Fruit fly (Drosophila melanogaster) whole organism, adult: ENCODE measurements around the gene mAChR-B.
"Not testable (repeated sequence)": the region's sequence is repeated elsewhere in the genome, so short reads cannot be mapped to it uniquely, and the experiment has no call there.

Experiments used
- CG11617 ChIP-seq: fragments of 200-800 bp; sonication (Bioruptor generic); optimal IDR thresholded peaks from 2 replicates; lab custom pipeline; 2017; ENCODE audit warnings: mild to moderate bottlenecking, missing biosample characterization, missing genetic modification reagents, missing genetic modification characterization
- Hr96 ChIP-seq: fragments of 200-800 bp; sonication (Bioruptor generic); optimal IDR thresholded peaks from 2 replicates; lab custom pipeline; 2016; ENCODE audit warnings: missing biosample characterization, missing genetic modification characterization
- bab1 ChIP-seq: fragments of 200-800 bp; sonication (Bioruptor generic); optimal IDR thresholded peaks from 3 replicates; lab custom pipeline; 2019; ENCODE audit warnings: missing biosample characterization, mild to moderate bottlenecking, missing genetic modification characterization, moderate library complexity
- kay ChIP-seq: fragments of 200-800 bp; sonication (Bioruptor generic); peaks from one replicate; lab custom pipeline; 2016; ENCODE audit warnings: missing biosample characterization, missing genetic modification characterization, borderline replicate concordance
- pad ChIP-seq: fragments of 200-800 bp; sonication (Bioruptor generic); optimal IDR thresholded peaks from 3 replicates; lab custom pipeline; 2017; ENCODE audit warnings: missing biosample characterization, missing genetic modification characterization, mild to moderate bottlenecking, moderate library complexity, missing genetic modification reagents
- tj ChIP-seq: fragments of 200-800 bp; sonication (Bioruptor generic); optimal IDR thresholded peaks from 3 replicates; lab custom pipeline; 2017; ENCODE audit warnings: missing biosample characterization, mild to moderate bottlenecking, missing genetic modification characterization, moderate library complexity

DNA sequence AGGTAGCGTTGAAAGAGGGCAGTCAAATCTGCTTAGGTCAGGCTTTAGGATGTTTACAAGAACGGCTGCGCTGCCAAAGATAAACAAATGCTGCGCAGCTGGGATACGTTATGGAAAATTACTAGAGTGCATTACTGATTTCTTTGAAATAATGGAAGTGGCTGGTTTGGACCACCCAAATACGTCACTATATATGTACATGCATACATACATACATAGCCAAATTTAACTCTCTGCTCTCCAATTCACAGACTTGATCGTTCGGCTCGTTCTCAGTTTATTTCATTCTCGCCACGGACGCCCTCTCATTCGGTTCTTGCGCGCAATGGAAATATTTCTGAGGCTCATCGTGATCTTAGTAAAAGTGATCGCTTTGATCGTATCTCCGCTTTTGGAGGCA is 34.7 kb downstream of the mAChR-B start, which contains the start of gene CG7900:
- TF ChIP-seq tj (GFP tag; lab: Kevin White, UChicago); CG11617 (GFP tag; lab: Kevin White, UChicago); bab1; kay; Hr96 (GFP tag; lab: Kevin White, UChicago); pad (GFP tag; lab: Kevin White, UChicago): not testable (repeated sequence)
